Worm (Caenorhabditis elegans) whole organism, midembryonic: ENCODE results near the gene W04H10.6.

ENCODE experiments used
- flt-1 ChIP-seq: fragments of 200-800 bp; sonication (Bioruptor generic); IDR thresholded peaks from 2 replicates; pipeline ENCODE4 v1.3.6; 2022; ENCODE audit warnings: missing genetic modification characterization, missing compliant biosample characterization
- tab-1 ChIP-seq: fragments of 200-800 bp; sonication (Bioruptor generic); IDR thresholded peaks from 2 replicates; pipeline ENCODE4 v1.3.6; 2022; ENCODE audit warnings: missing genetic modification characterization, missing compliant biosample characterization
- ztf-29 ChIP-seq: fragments of 200-800 bp; sonication (Bioruptor generic); IDR thresholded peaks from 2 replicates; pipeline ENCODE4 v1.3.6; 2022; ENCODE audit warnings: missing genetic modification reagents, missing genetic modification characterization, missing compliant biosample characterization

DNA sequence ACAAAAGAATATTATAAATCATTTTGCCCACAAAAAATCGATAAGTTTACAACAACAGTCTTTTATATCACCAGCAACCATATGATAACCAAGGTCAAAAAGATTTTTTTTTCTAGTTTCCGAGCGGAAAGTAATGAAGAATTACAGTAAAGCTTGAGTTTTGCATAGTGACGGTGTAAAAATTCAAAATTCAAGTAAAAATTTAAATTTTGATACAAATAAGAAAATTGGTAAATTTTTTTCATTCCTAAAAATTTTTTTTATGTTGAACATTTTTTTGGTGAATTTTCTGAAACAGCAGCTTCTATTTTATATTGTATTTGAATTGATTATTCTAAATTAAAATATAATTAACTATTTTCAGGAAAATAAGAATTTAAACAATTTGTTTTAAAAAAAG lies 39.5 kb downstream of the W04H10.6 start, which contains the start of gene W08F4.5:
- TF ChIP-seq tab-1 (no peak), flt-1 (GFP tag; lab: Robert Waterston, UW) (no peak), ztf-29 (GFP tag; lab: Robert Waterston, UW) (no peak)
